Worm (Caenorhabditis elegans) whole organism, young adult: ENCODE results near the gene sup-35.
"Not testable (repeated sequence)": the region's sequence is repeated elsewhere in the genome, so short reads cannot be mapped to it uniquely, and the experiment has no call there.

Experiments used
- F22D6.2 ChIP-seq: sonication (generic microtip); optimal IDR thresholded peaks from 2 replicates; lab custom pipeline; 2016; ENCODE audit warnings: mild to moderate bottlenecking, missing genetic modification characterization, missing compliant biosample characterization
- F49E8.2 ChIP-seq: sonication (generic microtip); optimal IDR thresholded peaks from 3 replicates; lab custom pipeline; 2017; ENCODE audit warnings: missing genetic modification characterization, mild to moderate bottlenecking, missing compliant biosample characterization, antibody characterized with exemption, moderate library complexity; ENCODE audit not compliant: insufficient read depth
- madf-6 ChIP-seq: fragments of 200-800 bp; sonication (Bioruptor generic); IDR thresholded peaks from 2 replicates; pipeline ENCODE4 v1.3.6; 2022; ENCODE audit warnings: missing genetic modification reagents, missing genetic modification characterization, missing compliant biosample characterization
- madf-8 ChIP-seq: fragments of 200-800 bp; sonication (Bioruptor generic); conservative IDR thresholded peaks from 2 replicates; pipeline ENCODE4 v1.3.6; 2022; ENCODE audit warnings: missing genetic modification reagents, missing genetic modification characterization, missing compliant biosample characterization
- sea-2 ChIP-seq: fragments of 200-800 bp; sonication (Bioruptor generic); IDR thresholded peaks from 2 replicates; pipeline ENCODE4 v1.3.6; 2022; ENCODE audit warnings: missing genetic modification characterization, missing compliant biosample characterization
- snpc-4 ChIP-seq, 5 experiments: fragments of 150-350 bp in 1 of 5; sonication (generic microtip) in 4 of 5; optimal IDR thresholded peaks; 2 replicates each; lab custom pipeline; 2014 to 2018; ENCODE audit warnings: missing genetic modification characterization in 5 of 5, missing biosample characterization in 3 of 5, antibody characterized with exemption in 2 of 5, mild to moderate bottlenecking in 2 of 5, missing compliant biosample characterization in 2 of 5, missing genotype in 2 of 5, moderate library complexity in 2 of 5, missing genetic modification reagents in 1 of 5

DNA sequence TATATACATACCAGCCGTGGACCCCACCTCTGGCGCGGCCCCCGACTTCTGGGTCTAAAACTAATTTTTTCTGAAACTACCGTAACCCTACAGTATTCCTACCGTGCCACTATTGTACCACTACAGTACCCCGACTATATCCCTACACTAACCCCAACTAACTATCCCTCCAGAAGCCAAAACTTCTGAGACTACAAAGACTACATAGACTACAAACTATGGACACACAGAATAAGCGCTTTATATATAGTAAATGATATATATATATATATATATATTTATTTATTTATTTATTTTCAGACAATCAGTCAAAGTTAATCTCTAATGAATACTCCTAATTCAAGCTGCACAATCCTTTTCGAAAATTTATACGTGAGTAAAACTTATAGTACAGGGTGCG is 12.4 kb upstream of the sup-35 start, which contains the start of gene pha-1:
- not testable (repeated sequence) for TF ChIP-seq F49E8.2 (tag; lab: Kevin White, UChicago); snpc-4 (GFP tag; optimal IDR thresholded peaks at IDR 0.05; lab: Kevin White, UChicago); snpc-4 (tag; optimal IDR thresholded peaks at IDR 0.05; lab: Kevin White, UChicago); F22D6.2; madf-8; madf-6 (GFP tag; lab: Robert Waterston, UW); sea-2 (GFP tag; lab: Robert Waterston, UW)
